Worm (Caenorhabditis elegans): ENCODE data around the gene snu-66.

ce11 chrV:7624652-7625051 lies 49.2 kb upstream of the snu-66 start, which contains the start of gene grsp-4:
- no peak for TF ChIP-seq pha-4 (tag; optimal IDR thresholded peaks at IDR 0.05)
- no peak for TF ChIP-seq skn-1 (tag; optimal IDR thresholded peaks at IDR 0.05)
- no peak for TF ChIP-seq aly-2 (tag; optimal IDR thresholded peaks at IDR 0.05)
- no peak for TF ChIP-seq pqm-1 (tag; optimal IDR thresholded peaks at IDR 0.05)
- no peak for TF ChIP-seq fkh-10 (GFP tag; optimal IDR thresholded peaks at IDR 0.05)

All from whole organism, L3 larva.